Worm (Caenorhabditis elegans): ENCODE data around the gene D2023.1.

DNA sequence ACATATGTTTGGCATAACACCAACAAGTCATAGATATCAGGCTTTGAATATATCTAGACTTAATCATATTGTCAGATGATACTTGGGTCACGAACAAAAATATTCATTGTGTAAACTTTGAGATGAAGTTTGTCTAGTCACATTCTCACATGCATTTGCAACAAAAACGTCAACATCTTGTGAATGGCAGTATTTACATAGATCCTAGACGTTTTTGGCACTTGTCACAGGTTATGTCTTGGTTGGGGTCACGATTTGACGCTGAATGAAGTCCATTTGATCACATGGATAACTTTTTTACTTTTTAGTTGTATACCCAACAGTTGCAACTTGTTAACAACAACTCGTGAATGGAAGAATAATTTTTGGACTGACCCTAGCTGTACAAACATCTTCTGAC, 9.0 kb downstream of the D2023.1 start:
- TF ChIP-seq snpc-4 (tag; optimal IDR thresholded peaks at IDR 0.05) (no peak), unc-62 (GFP tag; optimal IDR thresholded peaks at IDR 0.05) (no peak), mab-9 (GFP tag; IDR thresholded peaks at IDR 0.05) (no peak), ztf-4 (tag; optimal IDR thresholded peaks at IDR 0.05) (no peak), alr-1 (tag; optimal IDR thresholded peaks at IDR 0.05; ENCODE audit: borderline replicate concordance) (no peak), mdl-1 (tag; optimal IDR thresholded peaks at IDR 0.05) (no peak), egl-27 (tag; optimal IDR thresholded peaks at IDR 0.05) (no peak), ama-1 (optimal IDR thresholded peaks at IDR 0.05) (no peak), ceh-82 (tag; optimal IDR thresholded peaks at IDR 0.05) (no peak)

Data from whole organism, L1 larva.